Fruit fly (Drosophila melanogaster) whole organism, embryonic: Measurements from ENCODE around the gene wge.

Source experiments
- Atf6 ChIP-seq: fragments of 200-800 bp; sonication (Bioruptor generic); IDR thresholded peaks from 2 replicates; pipeline ENCODE4 v1.3.6; 2022; ENCODE audit warnings: missing biosample characterization, missing genetic modification characterization
- Bgb ChIP-seq: fragments of 200-800 bp; sonication (Bioruptor generic); IDR thresholded peaks from 2 replicates; pipeline ENCODE4 v1.3.6; 2022; ENCODE audit warnings: missing biosample characterization, missing genetic modification characterization; ENCODE audit not compliant: partially characterized antibody
- CG10462 ChIP-seq: fragments of 200-800 bp; sonication (Bioruptor generic); optimal IDR thresholded peaks from 2 replicates; lab custom pipeline; 2016; ENCODE audit warnings: missing biosample characterization, missing genetic modification characterization
- CG11695 ChIP-seq: fragments of 200-800 bp; sonication (Bioruptor generic); IDR thresholded peaks from 3 replicates; pipeline ENCODE4 v1.3.6; 2022; ENCODE audit warnings: missing biosample characterization, missing genetic modification characterization
- CG13894 ChIP-seq: fragments of 200-800 bp; sonication (Bioruptor generic); optimal IDR thresholded peaks from 3 replicates; lab custom pipeline; 2018; ENCODE audit warnings: missing biosample characterization, mild to moderate bottlenecking, missing genetic modification characterization, moderate library complexity
- CG14667 ChIP-seq: fragments of 200-800 bp; sonication (Bioruptor generic); IDR thresholded peaks from 2 replicates; pipeline ENCODE4 v1.3.6; 2022; ENCODE audit warnings: missing biosample characterization, missing genetic modification characterization
- CG16779 ChIP-seq: fragments of 200-800 bp; sonication (Bioruptor generic); IDR thresholded peaks from 2 replicates; pipeline ENCODE4 v1.3.6; 2022; ENCODE audit warnings: missing biosample characterization, missing genetic modification characterization
- CG17361 ChIP-seq: fragments of 200-800 bp; sonication (Bioruptor generic); IDR thresholded peaks from 3 replicates; pipeline ENCODE4 v1.3.6; 2022; ENCODE audit warnings: missing biosample characterization, missing genetic modification characterization
- CG1832 ChIP-seq: fragments of 200-800 bp; sonication (Bioruptor generic); optimal IDR thresholded peaks from 2 replicates; lab custom pipeline; 2017; ENCODE audit warnings: missing biosample characterization, mild to moderate bottlenecking, missing genetic modification characterization, inconsistent platforms
- CG2120 ChIP-seq: fragments of 200-800 bp; sonication (Bioruptor generic); optimal IDR thresholded peaks from 3 replicates; lab custom pipeline; 2016; ENCODE audit warnings: missing biosample characterization, missing genetic modification characterization
- CG2129 ChIP-seq: fragments of 200-800 bp; sonication (Bioruptor generic); IDR thresholded peaks from 2 replicates; pipeline ENCODE4 v1.3.6; 2022; ENCODE audit warnings: missing biosample characterization, missing genetic modification characterization; ENCODE audit not compliant: partially characterized antibody
- CG2889 ChIP-seq: fragments of 200-800 bp; sonication (Bioruptor generic); IDR thresholded peaks from 3 replicates; pipeline ENCODE4 v1.3.6; 2022; ENCODE audit warnings: missing biosample characterization, missing genetic modification characterization
- CG3995 ChIP-seq: fragments of 200-800 bp; sonication (Bioruptor generic); optimal IDR thresholded peaks from 3 replicates; lab custom pipeline; 2016; ENCODE audit warnings: missing biosample characterization, missing genetic modification characterization
- CG4282 ChIP-seq: fragments of 200-800 bp; sonication (Bioruptor generic); optimal IDR thresholded peaks from 2 replicates; lab custom pipeline; 2016; ENCODE audit warnings: missing biosample characterization, missing genetic modification characterization
- CG4820 ChIP-seq: fragments of 200-800 bp; sonication (Bioruptor generic); optimal IDR thresholded peaks from 3 replicates; lab custom pipeline; 2016; ENCODE audit warnings: missing biosample characterization, missing genetic modification characterization
- CG4854 ChIP-seq: fragments of 200-800 bp; sonication (Bioruptor generic); optimal IDR thresholded peaks from 2 replicates; lab custom pipeline; 2016; ENCODE audit warnings: missing biosample characterization, missing genetic modification characterization, inconsistent platforms
- CG5180 ChIP-seq: fragments of 200-800 bp; sonication (Bioruptor generic); optimal IDR thresholded peaks from 3 replicates; lab custom pipeline; 2017; ENCODE audit warnings: missing biosample characterization, missing genetic modification characterization, mild to moderate bottlenecking, moderate library complexity, missing genetic modification reagents
- CG6765 ChIP-seq: fragments of 200-800 bp; sonication (Bioruptor generic); optimal IDR thresholded peaks from 3 replicates; lab custom pipeline; 2017; ENCODE audit warnings: missing biosample characterization, mild to moderate bottlenecking, missing genetic modification characterization
- CG7357 ChIP-seq: fragments of 200-800 bp; sonication (Bioruptor generic); IDR thresholded peaks from 3 replicates; pipeline ENCODE4 v1.3.6; 2022; ENCODE audit warnings: missing biosample characterization, missing genetic modification characterization
- CG7372 ChIP-seq: fragments of 200-800 bp; sonication (Bioruptor generic); IDR thresholded peaks from 2 replicates; pipeline ENCODE4 v1.3.6; 2022; ENCODE audit warnings: missing biosample characterization, missing genetic modification characterization
- CG8765 ChIP-seq: fragments of 200-800 bp; sonication (Bioruptor generic); IDR thresholded peaks from 2 replicates; pipeline ENCODE4 v1.3.6; 2022; ENCODE audit warnings: missing biosample characterization, missing genetic modification characterization
- CG9727 ChIP-seq: fragments of 200-800 bp; sonication (Bioruptor generic); optimal IDR thresholded peaks from 3 replicates; lab custom pipeline; 2017; ENCODE audit warnings: missing biosample characterization, mild to moderate bottlenecking, missing genetic modification characterization
- CTCF ChIP-seq: fragments of 200-800 bp; sonication (Bioruptor generic); optimal IDR thresholded peaks from 2 replicates; lab custom pipeline; 2017; ENCODE audit warnings: missing biosample characterization, mild to moderate bottlenecking, missing genetic modification characterization, moderate library complexity
- CkIIα-i1 ChIP-seq: fragments of 200-800 bp; sonication (Bioruptor generic); IDR thresholded peaks from 2 replicates; pipeline ENCODE4 v1.3.6; 2022; ENCODE audit warnings: missing biosample characterization, missing genetic modification characterization
- Dll ChIP-seq: fragments of 200-800 bp; sonication (Bioruptor generic); IDR thresholded peaks from 4 replicates; pipeline ENCODE4 v1.3.6; 2022; ENCODE audit warnings: missing biosample characterization, missing genetic modification characterization; ENCODE audit not compliant: partially characterized antibody
- Elba2 ChIP-seq: fragments of 200-800 bp; sonication (Bioruptor generic); optimal IDR thresholded peaks from 3 replicates; lab custom pipeline; 2016; ENCODE audit warnings: missing biosample characterization, missing genetic modification characterization
- HmgZ ChIP-seq: fragments of 200-800 bp; sonication (Bioruptor generic); optimal IDR thresholded peaks from 2 replicates; lab custom pipeline; 2018; ENCODE audit warnings: missing biosample characterization, mild to moderate bottlenecking, missing genetic modification characterization
- Hr39 ChIP-seq: fragments of >200 bp; optimal IDR thresholded peaks from 2 replicates; lab custom pipeline; 2017
- Hr78 ChIP-seq, 2 experiments: fragments of 200-800 bp in 1 of 2; fragments of >200 bp in 1 of 2; sonication (Bioruptor generic) in 1 of 2; optimal IDR thresholded peaks; 2 replicates each; lab custom pipeline; 2017 to 2019; ENCODE audit warnings: missing biosample characterization in 2 of 2, missing genetic modification characterization in 2 of 2, mild to moderate bottlenecking in 1 of 2, moderate library complexity in 1 of 2
- Pdp1 ChIP-seq, 2 experiments: fragments of 200-800 bp; sonication (Bioruptor generic); optimal IDR thresholded peaks; 3 replicates each; lab custom pipeline; 2016; ENCODE audit warnings: missing biosample characterization in 2 of 2, missing genetic modification characterization in 2 of 2, mild to moderate bottlenecking in 1 of 2, moderate library complexity in 1 of 2
- YL-1 ChIP-seq: fragments of 200-800 bp; sonication (Bioruptor generic); optimal IDR thresholded peaks from 3 replicates; lab custom pipeline; 2017; ENCODE audit warnings: missing biosample characterization, mild to moderate bottlenecking, missing genetic modification characterization
- ab ChIP-seq: fragments of 200-800 bp; sonication (Bioruptor generic); optimal IDR thresholded peaks from 2 replicates; lab custom pipeline; 2016; ENCODE audit warnings: missing biosample characterization, missing genetic modification characterization
- chif ChIP-seq, 2 experiments: fragments of 200-800 bp; sonication (Bioruptor generic); optimal IDR thresholded peaks; 3 replicates each; lab custom pipeline; 2016; ENCODE audit warnings: missing biosample characterization in 2 of 2, missing genetic modification characterization in 2 of 2
- cwo ChIP-seq: fragments of 200-800 bp; sonication (Bioruptor generic); optimal IDR thresholded peaks from 3 replicates; lab custom pipeline; 2017; ENCODE audit warnings: missing biosample characterization, missing genetic modification characterization, mild to moderate bottlenecking, moderate library complexity, missing genetic modification reagents
- disco-r ChIP-seq: fragments of 200-800 bp; sonication (Bioruptor generic); optimal IDR thresholded peaks from 2 replicates; lab custom pipeline; 2016; ENCODE audit warnings: missing biosample characterization, missing genetic modification characterization
- esg ChIP-seq: fragments of 200-800 bp; sonication (Bioruptor generic); conservative IDR thresholded peaks from 2 replicates; pipeline ENCODE4 v1.3.6; 2022; ENCODE audit warnings: missing biosample characterization, missing genetic modification characterization
- eyg ChIP-seq: fragments of 200-800 bp; sonication (Bioruptor generic); optimal IDR thresholded peaks from 3 replicates; lab custom pipeline; 2016; ENCODE audit warnings: missing biosample characterization, missing genetic modification characterization
- fd3F ChIP-seq: fragments of 200-800 bp; sonication (Bioruptor generic); optimal IDR thresholded peaks from 2 replicates; lab custom pipeline; 2018; ENCODE audit warnings: missing biosample characterization, mild to moderate bottlenecking, missing genetic modification characterization, moderate library complexity
- grau ChIP-seq: fragments of 200-800 bp; optimal IDR thresholded peaks from 3 replicates; lab custom pipeline; 2019; ENCODE audit warnings: missing biosample characterization, mild to moderate bottlenecking, missing genetic modification characterization, moderate library complexity
- hb ChIP-seq: fragments of 200-800 bp; sonication (Bioruptor generic); IDR thresholded peaks from 3 replicates; pipeline ENCODE4 v1.3.6; 2022; ENCODE audit warnings: missing biosample characterization, missing genetic modification characterization; ENCODE audit not compliant: partially characterized antibody
- jing ChIP-seq: fragments of 200-800 bp; sonication (Bioruptor generic); optimal IDR thresholded peaks from 2 replicates; lab custom pipeline; 2018; ENCODE audit warnings: missing biosample characterization, mild to moderate bottlenecking, missing genetic modification characterization
- lbe ChIP-seq: fragments of 200-800 bp; sonication (Bioruptor generic); optimal IDR thresholded peaks from 2 replicates; lab custom pipeline; 2016; ENCODE audit warnings: missing biosample characterization, mild to moderate bottlenecking, missing genetic modification characterization
- mirr ChIP-seq: fragments of 200-800 bp; sonication (Bioruptor generic); optimal IDR thresholded peaks from 3 replicates; lab custom pipeline; 2018; ENCODE audit warnings: missing biosample characterization, mild to moderate bottlenecking, missing genetic modification characterization
- pfk ChIP-seq: fragments of 200-800 bp; sonication (Bioruptor generic); optimal IDR thresholded peaks from 2 replicates; lab custom pipeline; 2018; ENCODE audit warnings: missing biosample characterization, mild to moderate bottlenecking, missing genetic modification characterization, moderate library complexity
- phol ChIP-seq: fragments of 200-800 bp; sonication (Bioruptor generic); optimal IDR thresholded peaks from 3 replicates; lab custom pipeline; 2018; ENCODE audit warnings: missing biosample characterization, mild to moderate bottlenecking, missing genetic modification characterization, moderate library complexity
- pum ChIP-seq: fragments of 200-800 bp; sonication (Bioruptor generic); optimal IDR thresholded peaks from 2 replicates; lab custom pipeline; 2016; ENCODE audit warnings: missing biosample characterization, missing genetic modification characterization
- scrt ChIP-seq: fragments of 200-800 bp; sonication (Bioruptor generic); optimal IDR thresholded peaks from 2 replicates; lab custom pipeline; 2018; ENCODE audit warnings: missing biosample characterization, mild to moderate bottlenecking, missing genetic modification characterization, moderate library complexity
- slou ChIP-seq: fragments of 200-800 bp; sonication (Bioruptor generic); optimal IDR thresholded peaks from 3 replicates; lab custom pipeline; 2016; ENCODE audit warnings: missing biosample characterization, missing genetic modification characterization
- ssp ChIP-seq: fragments of 200-800 bp; sonication (Bioruptor generic); IDR thresholded peaks from 2 replicates; pipeline ENCODE4 v1.3.6; 2022; ENCODE audit warnings: missing biosample characterization, missing genetic modification characterization
- sug ChIP-seq: fragments of 200-800 bp; optimal IDR thresholded peaks from 2 replicates; lab custom pipeline; 2019; ENCODE audit warnings: missing biosample characterization, mild to moderate bottlenecking, missing genetic modification characterization, moderate library complexity
- twi ChIP-seq: fragments of 200-800 bp; optimal IDR thresholded peaks from 2 replicates; lab custom pipeline; 2019; ENCODE audit warnings: missing biosample characterization, mild to moderate bottlenecking, missing genetic modification characterization, moderate library complexity
- unpg ChIP-seq: fragments of 200-800 bp; sonication (Bioruptor generic); optimal IDR thresholded peaks from 3 replicates; lab custom pipeline; 2018; ENCODE audit warnings: missing biosample characterization, mild to moderate bottlenecking, missing genetic modification characterization, moderate library complexity

Gene wge

dm6 chr3R:22664274-22664673, 56.7 kb downstream of the wge start (continued):
- TF ChIP-seq CG16779 (GFP tag; lab: Robert Waterston, UW) = no peak
- no peak for TF ChIP-seq lbe (GFP tag; lab: Kevin White, UChicago)
- TF ChIP-seq Dll (GFP tag; lab: Robert Waterston, UW) = no peak
- TF ChIP-seq phol (tag; lab: Kevin White, UChicago) = peak; percentile 48
- TF ChIP-seq CG13894 (tag; lab: Kevin White, UChicago) = no peak
- peak; percentile 48; the same call in 1 of the 2 replicates for TF ChIP-seq esg (GFP tag; lab: Robert Waterston, UW)
- peak; percentile 3 for TF ChIP-seq jing
- TF ChIP-seq HmgZ = no peak
- no peak for TF ChIP-seq twi (tag; lab: Kevin White, UChicago)
- no peak for TF ChIP-seq CG4854
- TF ChIP-seq ssp (GFP tag; lab: Robert Waterston, UW) = peak; percentile 53
- no peak for TF ChIP-seq scrt (GFP tag; lab: Kevin White, UChicago)
- peak; percentile 59 for TF ChIP-seq unpg (GFP tag; lab: Kevin White, UChicago)
- TF ChIP-seq CG6765 = no peak
- TF ChIP-seq CG8765 (GFP tag; lab: Robert Waterston, UW) = no peak
- TF ChIP-seq CkIIα-i1 (GFP tag; lab: Robert Waterston, UW) = no peak
- TF ChIP-seq slou (GFP tag; lab: Kevin White, UChicago) = no peak
- TF ChIP-seq CG3995 (GFP tag; lab: Kevin White, UChicago) = no peak
- no peak for TF ChIP-seq Bgb (GFP tag; lab: Robert Waterston, UW)
- peak; percentile 35 for TF ChIP-seq grau
- TF ChIP-seq CG1832 (GFP tag; lab: Kevin White, UChicago) = no peak
- peak; percentile 33 for TF ChIP-seq CG4820 (GFP tag; lab: Kevin White, UChicago)
- TF ChIP-seq CG4282 (GFP tag; lab: Kevin White, UChicago) = peak; percentile 2
- no peak for TF ChIP-seq sug
- TF ChIP-seq CG2889 (GFP tag; lab: Robert Waterston, UW) = no peak
- no peak for TF ChIP-seq eyg (GFP tag; lab: Kevin White, UChicago)
- no peak for TF ChIP-seq CG2129
- no peak for TF ChIP-seq Hr78 (GFP tag; optimal IDR thresholded peaks at IDR 0.05; lab: Kevin White, UChicago)
- TF ChIP-seq CG11695 (GFP tag; lab: Robert Waterston, UW) = 0 out of 3 replicates have a peak, but pooled peaks have one; percentile 23
- no peak for TF ChIP-seq CG10462 (GFP tag; lab: Kevin White, UChicago)
- TF ChIP-seq hb (GFP tag; lab: Robert Waterston, UW) = no peak
- TF ChIP-seq Hr39 (lab: Kevin White, UChicago) = no peak
- peak; percentile 37; the same call in 1 of the 2 replicates for TF ChIP-seq CG14667 (GFP tag; lab: Robert Waterston, UW)
- TF ChIP-seq pfk (GFP tag; lab: Kevin White, UChicago) = no peak
- TF ChIP-seq CG5180 (GFP tag; lab: Kevin White, UChicago) = no peak
- no peak for TF ChIP-seq mirr
- no peak for TF ChIP-seq cwo (GFP tag; lab: Kevin White, UChicago)
- no peak for TF ChIP-seq Atf6 (GFP tag; lab: Robert Waterston, UW)
- TF ChIP-seq CTCF (GFP tag; lab: Kevin White, UChicago) = no peak
- peak; percentile 30 for TF ChIP-seq CG9727 (GFP tag; lab: Kevin White, UChicago)
- no peak for TF ChIP-seq disco-r (GFP tag; lab: Kevin White, UChicago)
- TF ChIP-seq YL-1 = no peak
- TF ChIP-seq ab (GFP tag; lab: Kevin White, UChicago) = no peak
- TF ChIP-seq Elba2 (GFP tag; lab: Kevin White, UChicago) = no peak
- peak; percentile 47 for TF ChIP-seq CG2120
- no peak for TF ChIP-seq fd3F (GFP tag; lab: Kevin White, UChicago)
- no peak for TF ChIP-seq pum (GFP tag; lab: Kevin White, UChicago)
- TF ChIP-seq chif (GFP tag; optimal IDR thresholded peaks at IDR 0.05; lab: Kevin White, UChicago) = peak; percentile 11 to 52
- peak; percentile 17 to 35 for TF ChIP-seq Pdp1 (GFP tag; optimal IDR thresholded peaks at IDR 0.05; lab: Kevin White, UChicago)
- 0 out of 3 replicates have a peak, but pooled peaks have one; percentile 22 for TF ChIP-seq CG17361
- no peak for TF ChIP-seq CG7372 (GFP tag; lab: Robert Waterston, UW)
- TF ChIP-seq CG7357 (GFP tag; lab: Robert Waterston, UW) = no peak
